Worm (Caenorhabditis elegans) whole organism, midembryonic: ENCODE data around the gene K09D9.9.

ENCODE experiments used
- T22C8.4 ChIP-seq: fragments of 200-800 bp; sonication (Bioruptor generic); IDR thresholded peaks from 2 replicates; pipeline ENCODE4 v1.3.6; 2022; ENCODE audit warnings: missing genetic modification characterization, missing compliant biosample characterization
- cog-1 ChIP-seq: sonication (generic microtip); optimal IDR thresholded peaks from 2 replicates; lab custom pipeline; 2016; ENCODE audit warnings: missing genetic modification characterization, missing compliant biosample characterization
- flt-1 ChIP-seq: fragments of 200-800 bp; sonication (Bioruptor generic); IDR thresholded peaks from 2 replicates; pipeline ENCODE4 v1.3.6; 2022; ENCODE audit warnings: missing genetic modification characterization, missing compliant biosample characterization
- klf-2 ChIP-seq: fragments of 200-800 bp; sonication (Bioruptor generic); conservative IDR thresholded peaks from 2 replicates; pipeline ENCODE4 v1.3.6; 2022; ENCODE audit warnings: missing genetic modification reagents, missing genetic modification characterization, missing compliant biosample characterization
- med-1 ChIP-seq: sonication (generic microtip); optimal IDR thresholded peaks from 2 replicates; lab custom pipeline; 2017; ENCODE audit warnings: missing genetic modification characterization, mild to moderate bottlenecking, missing compliant biosample characterization, antibody characterized with exemption, missing genetic modification reagents; ENCODE audit not compliant: insufficient read depth
- ref-1 ChIP-seq: fragments of 200-800 bp; sonication (Bioruptor generic); conservative IDR thresholded peaks from 2 replicates; pipeline ENCODE4 v1.3.6; 2022; ENCODE audit warnings: missing genetic modification reagents, missing genetic modification characterization, missing compliant biosample characterization
- tab-1 ChIP-seq: fragments of 200-800 bp; sonication (Bioruptor generic); IDR thresholded peaks from 2 replicates; pipeline ENCODE4 v1.3.6; 2022; ENCODE audit warnings: missing genetic modification characterization, missing compliant biosample characterization
- ztf-23 ChIP-seq: fragments of 200-800 bp; sonication (Bioruptor generic); IDR thresholded peaks from 2 replicates; pipeline ENCODE4 v1.3.6; 2022; ENCODE audit warnings: missing genetic modification reagents, missing genetic modification characterization, missing compliant biosample characterization
- ztf-29 ChIP-seq: fragments of 200-800 bp; sonication (Bioruptor generic); IDR thresholded peaks from 2 replicates; pipeline ENCODE4 v1.3.6; 2022; ENCODE audit warnings: missing genetic modification reagents, missing genetic modification characterization, missing compliant biosample characterization

The K09D9.9 gene

ce11 chrV:3963715-3964114, 30.2 kb downstream of the K09D9.9 start, which contains the start of gene cyp-34A7:
Gene cyp-34A7, minus strand, starts transcription at chrV:3963815.
- TF ChIP-seq klf-2 (GFP tag; lab: Robert Waterston, UW) (no peak), cog-1 (tag; lab: Kevin White, UChicago) (no peak), tab-1 (GFP tag; lab: Robert Waterston, UW) (no peak), ref-1 (GFP tag; lab: Robert Waterston, UW) (no peak), T22C8.4 (GFP tag; lab: Robert Waterston, UW) (no peak), ztf-29 (GFP tag; lab: Robert Waterston, UW) (no peak), flt-1 (GFP tag; lab: Robert Waterston, UW) (no peak), ztf-23 (no peak), med-1 (GFP tag; lab: Kevin White, UChicago) (no peak)

DNA sequence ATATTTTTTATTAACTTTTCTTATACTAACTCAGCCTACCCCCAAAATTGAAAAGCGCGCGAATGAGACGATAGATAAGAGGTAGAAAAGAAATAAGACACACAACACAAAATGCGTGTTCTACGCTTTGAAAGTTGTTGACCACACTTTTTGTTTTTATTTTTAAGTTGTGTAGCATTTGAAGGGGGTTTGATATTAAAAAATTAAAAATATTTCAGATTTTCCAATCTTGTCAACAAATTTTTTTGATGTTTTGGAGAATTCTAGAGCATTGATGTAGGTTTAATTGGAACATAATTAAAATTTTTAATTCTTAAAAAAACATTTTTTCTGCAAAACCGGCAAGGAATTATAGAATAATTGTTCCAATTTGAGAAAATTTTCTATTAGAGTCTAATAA, 32.7 kb downstream of the K09D9.9 start, which contains the start of gene cyp-34A6:
TSS of gene cyp-34A6 (minus strand) at position 101 of the 400 bp plus-strand sequence.
- TF ChIP-seq ref-1 (GFP tag; lab: Robert Waterston, UW) (no peak), ztf-23 (no peak), flt-1 (GFP tag; lab: Robert Waterston, UW) (no peak), med-1 (GFP tag; lab: Kevin White, UChicago) (no peak), tab-1 (GFP tag; lab: Robert Waterston, UW) (no peak), ztf-29 (GFP tag; lab: Robert Waterston, UW) (no peak), klf-2 (GFP tag; lab: Robert Waterston, UW) (no peak), T22C8.4 (GFP tag; lab: Robert Waterston, UW) (no peak), cog-1 (tag; lab: Kevin White, UChicago) (no peak)

DNA sequence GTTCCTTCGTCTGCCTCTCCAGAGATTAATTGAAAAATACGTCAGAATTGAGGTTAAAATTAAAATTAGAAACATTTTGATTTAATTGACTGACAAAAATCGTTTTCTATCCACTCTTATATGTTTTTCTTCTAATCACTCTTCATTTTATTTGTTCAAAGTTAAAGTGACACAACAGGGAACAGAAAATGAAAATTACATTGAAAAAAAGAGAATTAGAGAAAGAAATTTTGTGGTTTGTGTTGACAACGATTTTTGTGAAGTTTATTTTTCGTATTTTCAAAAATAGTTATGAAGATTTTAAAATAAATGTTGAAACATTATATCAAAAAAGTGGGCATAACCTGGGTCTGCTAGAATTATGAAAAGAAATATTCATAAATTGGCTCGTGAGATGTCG, 36.3 kb downstream of the K09D9.9 start, which contains the start of gene cyp-34A5:
TSS of gene cyp-34A5 (minus strand) at position 101 of the 400 bp plus-strand sequence.
- no peak for TF ChIP-seq T22C8.4 (GFP tag; lab: Robert Waterston, UW)
- TF ChIP-seq tab-1 (GFP tag; lab: Robert Waterston, UW), result no peak
- TF ChIP-seq ref-1 (GFP tag; lab: Robert Waterston, UW), result no peak
- no peak for TF ChIP-seq klf-2 (GFP tag; lab: Robert Waterston, UW)
- TF ChIP-seq cog-1 (tag; lab: Kevin White, UChicago), result no peak
- TF ChIP-seq med-1 (GFP tag; lab: Kevin White, UChicago), result no peak

- TF ChIP-seq cog-1 (tag; lab: Kevin White, UChicago) (no peak), ztf-23 (no peak), flt-1 (GFP tag; lab: Robert Waterston, UW) (no peak), T22C8.4 (GFP tag; lab: Robert Waterston, UW) (no peak), klf-2 (GFP tag; lab: Robert Waterston, UW) (no peak), tab-1 (GFP tag; lab: Robert Waterston, UW) (no peak), med-1 (GFP tag; lab: Kevin White, UChicago) (no peak), ref-1 (GFP tag; lab: Robert Waterston, UW) (no peak), ztf-29 (GFP tag; lab: Robert Waterston, UW) (no peak)
These were observed 40.2 kb downstream of the K09D9.9 start, which contains the start of gene str-247 for ce11 chrV:3953739-3954138. Gene str-247, plus strand, starts transcription at chrV:3954039.

DNA sequence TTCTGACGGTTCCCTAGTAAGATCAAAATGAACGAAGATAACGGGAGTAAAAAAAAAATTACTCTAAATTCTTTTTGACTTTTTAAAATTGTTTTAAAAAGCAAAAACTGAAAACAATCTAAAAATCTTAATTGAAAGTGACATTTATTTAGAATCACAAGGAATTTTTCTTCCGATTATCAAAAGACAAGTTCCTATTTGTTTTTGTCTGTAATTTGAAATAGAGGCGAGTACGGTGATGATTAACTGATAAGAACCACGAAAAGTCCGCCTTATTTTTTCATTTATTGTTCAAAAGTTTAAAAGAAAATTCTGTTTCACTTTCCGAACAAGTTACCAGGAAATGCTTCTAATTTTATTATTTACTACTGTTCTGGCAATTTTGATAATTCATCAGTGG, 44.2 kb downstream of the K09D9.9 start, which contains the start of gene dach-1:
TSS of gene dach-1 (plus strand) at position 301 of the 400 bp plus-strand sequence.
- no peak for TF ChIP-seq med-1 (GFP tag; lab: Kevin White, UChicago)
- no peak for TF ChIP-seq klf-2 (GFP tag; lab: Robert Waterston, UW)
- no peak for TF ChIP-seq tab-1 (GFP tag; lab: Robert Waterston, UW)
- no peak for TF ChIP-seq flt-1 (GFP tag; lab: Robert Waterston, UW)
- no peak for TF ChIP-seq T22C8.4 (GFP tag; lab: Robert Waterston, UW)
- TF ChIP-seq ztf-23, result no peak
- no peak for TF ChIP-seq ref-1 (GFP tag; lab: Robert Waterston, UW)
- TF ChIP-seq ztf-29 (GFP tag; lab: Robert Waterston, UW), result no peak
- no peak for TF ChIP-seq cog-1 (tag; lab: Kevin White, UChicago)

DNA sequence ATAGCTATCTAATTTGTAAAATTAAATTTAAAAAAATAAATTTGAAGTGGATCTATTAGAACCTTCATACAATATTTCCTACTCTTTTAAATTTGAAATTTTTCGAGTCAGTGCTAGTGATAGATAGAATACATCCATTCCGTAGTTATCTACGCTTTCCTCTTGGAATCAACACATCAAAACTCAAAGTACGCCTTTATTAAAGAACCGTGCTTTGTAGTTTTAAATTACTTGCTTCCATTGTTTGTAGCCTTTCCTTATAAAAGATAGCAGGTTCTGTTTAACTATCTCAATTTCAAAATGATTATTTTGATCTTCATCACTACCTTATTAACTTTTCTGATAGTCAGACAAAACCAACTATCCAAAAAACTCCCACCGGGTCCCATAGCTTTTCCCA, 48.9 kb downstream of the K09D9.9 start, which contains the start of gene cyp-35B3:
TSS of gene cyp-35B3 (plus strand) at position 301 of the 400 bp plus-strand sequence.
- no peak for TF ChIP-seq tab-1 (GFP tag; lab: Robert Waterston, UW)
- TF ChIP-seq ref-1 (GFP tag; lab: Robert Waterston, UW), result no peak
- no peak for TF ChIP-seq ztf-29 (GFP tag; lab: Robert Waterston, UW)
- TF ChIP-seq klf-2 (GFP tag; lab: Robert Waterston, UW), result no peak
- no peak for TF ChIP-seq ztf-23
- TF ChIP-seq flt-1 (GFP tag; lab: Robert Waterston, UW), result no peak
- no peak for TF ChIP-seq T22C8.4 (GFP tag; lab: Robert Waterston, UW)
- TF ChIP-seq med-1 (GFP tag; lab: Kevin White, UChicago), result no peak
- no peak for TF ChIP-seq cog-1 (tag; lab: Kevin White, UChicago)

DNA sequence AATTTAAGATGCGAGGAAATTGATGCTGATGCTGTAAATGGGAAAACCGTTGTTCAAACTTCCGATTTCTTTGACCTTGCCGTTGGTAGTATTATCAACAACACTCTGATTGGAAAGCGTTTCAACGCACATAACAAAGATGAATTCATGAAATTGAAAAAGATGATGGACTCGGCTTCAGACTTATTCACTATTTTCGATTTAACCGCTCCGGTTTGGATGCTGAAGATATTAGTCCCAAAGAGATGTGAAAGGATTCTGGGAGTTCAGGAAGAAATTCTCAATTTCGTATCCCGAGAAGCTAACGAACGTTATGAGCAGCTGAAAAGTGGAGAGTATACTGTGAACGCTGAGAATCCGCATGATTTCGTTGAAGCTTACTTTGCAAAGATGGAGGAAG, 50.6 kb downstream of the K09D9.9 start:
- no peak for TF ChIP-seq ztf-29 (GFP tag; lab: Robert Waterston, UW)
- TF ChIP-seq ref-1 (GFP tag; lab: Robert Waterston, UW), result no peak
- TF ChIP-seq cog-1 (tag; lab: Kevin White, UChicago), result no peak
- TF ChIP-seq tab-1 (GFP tag; lab: Robert Waterston, UW), result no peak
- TF ChIP-seq T22C8.4 (GFP tag; lab: Robert Waterston, UW), result no peak
- TF ChIP-seq flt-1 (GFP tag; lab: Robert Waterston, UW), result no peak
- no peak for TF ChIP-seq med-1 (GFP tag; lab: Kevin White, UChicago)
- no peak for TF ChIP-seq ztf-23
- TF ChIP-seq klf-2 (GFP tag; lab: Robert Waterston, UW), result no peak
